Worm (Caenorhabditis elegans) whole organism, L4 larva: ENCODE results near the gene srw-44.

Experiments
- ceh-32 ChIP-seq: sonication (generic microtip); optimal IDR thresholded peaks from 2 replicates; lab custom pipeline; 2016; ENCODE audit warnings: mild to moderate bottlenecking, missing genetic modification characterization, missing compliant biosample characterization; ENCODE audit not compliant: poor library complexity
- mep-1 ChIP-seq: fragments of 150-350 bp; sonication (generic microtip); optimal IDR thresholded peaks from 3 replicates; lab custom pipeline; 2014; ENCODE audit warnings: missing biosample characterization, missing genetic modification characterization
- saeg-2 ChIP-seq: fragments of 200-800 bp; sonication (Bioruptor generic); IDR thresholded peaks from 2 replicates; pipeline ENCODE4 v1.3.6; 2022; ENCODE audit warnings: missing genetic modification reagents, missing genetic modification characterization, missing compliant biosample characterization
- snpc-4 ChIP-seq: fragments of 150-350 bp; optimal IDR thresholded peaks from 2 replicates; lab custom pipeline; 2014; ENCODE audit warnings: missing biosample characterization, missing genetic modification characterization

- TF ChIP-seq snpc-4 (no peak), saeg-2 (GFP tag; lab: Robert Waterston, UW) (no peak), mep-1 (tag; lab: Kevin White, UChicago) (no peak), ceh-32 (no peak)
These were observed 48.4 kb downstream of the srw-44 start, which contains the start of gene fbxa-127 for ce11 chrV:16728431-16728830.
